Worm (Caenorhabditis elegans): ENCODE data around the gene ard-1.

Gene ard-1

DNA sequence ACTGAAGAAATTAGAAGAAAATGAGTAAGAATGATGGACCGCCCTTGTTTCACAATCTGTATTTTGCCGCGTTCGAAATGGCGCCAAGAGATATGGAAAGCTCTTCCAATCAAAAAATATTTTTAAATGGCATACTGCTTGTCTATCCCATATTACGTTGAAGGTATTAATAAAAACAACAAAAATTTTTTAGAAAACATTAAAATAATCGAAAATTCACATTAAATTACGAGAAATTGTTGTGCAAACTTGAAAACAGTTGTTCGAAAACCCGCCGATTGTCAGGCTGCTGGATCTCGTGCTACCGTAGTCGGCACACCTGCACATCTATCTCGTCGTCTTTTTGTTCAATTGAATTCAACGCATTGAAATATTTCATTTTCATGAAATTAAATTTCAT, 47.5 kb upstream of the ard-1 start, which contains the start of gene klc-1:
klc-1 (plus strand) TSS at position 127 of the 400 bp plus-strand sequence.
- TF ChIP-seq ama-1 (optimal IDR thresholded peaks at IDR 0.05) (no peak), elt-1 (tag; optimal IDR thresholded peaks at IDR 0.05) (no peak), hmg-11 (tag; optimal IDR thresholded peaks at IDR 0.05) (no peak), fkh-2 (tag; optimal IDR thresholded peaks at IDR 0.05) (no peak), mdl-1 (tag; optimal IDR thresholded peaks at IDR 0.05) (no peak), pqm-1 (tag; optimal IDR thresholded peaks at IDR 0.05) (no peak), mml-1 (tag; optimal IDR thresholded peaks at IDR 0.05) (no peak), nhr-237 (tag; optimal IDR thresholded peaks at IDR 0.05) (no peak), R02D3.7 (tag; optimal IDR thresholded peaks at IDR 0.05) (no peak), nhr-67 (tag; optimal IDR thresholded peaks at IDR 0.05) (no peak), nhr-28 (tag; optimal IDR thresholded peaks at IDR 0.05) (no peak), egl-27 (tag; optimal IDR thresholded peaks at IDR 0.05) (no peak), ZK546.5 (tag; optimal IDR thresholded peaks at IDR 0.05) (no peak)

DNA sequence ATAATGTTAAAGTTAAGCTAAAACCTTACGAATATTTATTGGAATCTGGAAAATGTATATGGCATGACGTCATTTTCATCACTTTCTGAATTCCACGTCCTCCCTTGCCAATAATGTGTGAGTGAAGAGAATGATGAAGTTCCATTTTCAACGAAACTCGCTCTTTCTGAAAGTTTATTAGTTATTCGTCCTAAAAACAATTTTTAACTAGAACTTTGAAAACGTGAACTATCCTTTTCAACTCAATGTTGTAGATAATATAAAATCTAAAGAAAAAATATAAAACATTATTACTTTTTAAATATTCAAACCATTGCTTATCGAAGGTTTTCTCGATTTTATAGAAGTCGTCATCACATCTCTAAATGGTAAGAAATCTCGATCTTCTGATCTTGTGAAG, 41.6 kb upstream of the ard-1 start, which contains the start of gene M7.7:
M7.7 (plus strand) TSS at position 301 of the 400 bp plus-strand sequence.
- TF ChIP-seq nhr-23 (tag; optimal IDR thresholded peaks at IDR 0.05) (no peak), jun-1 (tag; optimal IDR thresholded peaks at IDR 0.05) (no peak), nhr-43 (tag; optimal IDR thresholded peaks at IDR 0.05; ENCODE audit: poor library complexity, severe bottlenecking) (no peak)

- TF ChIP-seq mdl-1 (tag; optimal IDR thresholded peaks at IDR 0.05) (no peak), nhr-67 (tag; optimal IDR thresholded peaks at IDR 0.05) (no peak), unc-62 (GFP tag; optimal IDR thresholded peaks at IDR 0.05) (peak; percentile 69), egl-27 (tag; optimal IDR thresholded peaks at IDR 0.05) (peak; percentile 1), eor-1 (tag; optimal IDR thresholded peaks at IDR 0.05) (no peak), ceh-16 (tag; optimal IDR thresholded peaks at IDR 0.05) (no peak), ceh-82 (tag; optimal IDR thresholded peaks at IDR 0.05) (no peak), ceh-28 (tag; optimal IDR thresholded peaks at IDR 0.05) (peak; percentile 19), tbx-2 (tag; optimal IDR thresholded peaks at IDR 0.05) (no peak), ZK546.5 (tag; optimal IDR thresholded peaks at IDR 0.05) (no peak), nhr-28 (tag; optimal IDR thresholded peaks at IDR 0.05) (no peak), nhr-23 (tag; optimal IDR thresholded peaks at IDR 0.05) (peak; percentile 88), ztf-4 (tag; optimal IDR thresholded peaks at IDR 0.05) (no peak), ceh-9 (tag; optimal IDR thresholded peaks at IDR 0.05) (no peak), nhr-237 (tag; optimal IDR thresholded peaks at IDR 0.05) (no peak), sea-2 (GFP tag; optimal IDR thresholded peaks at IDR 0.05) (no peak), aly-2 (tag; optimal IDR thresholded peaks at IDR 0.05) (no peak), daf-12 (tag; optimal IDR thresholded peaks at IDR 0.05) (no peak), nhr-43 (tag; optimal IDR thresholded peaks at IDR 0.05; ENCODE audit: poor library complexity, severe bottlenecking) (peak; percentile 0), fkh-10 (GFP tag; optimal IDR thresholded peaks at IDR 0.05) (no peak), lin-15B (tag; optimal IDR thresholded peaks at IDR 0.05) (no peak), ama-1 (optimal IDR thresholded peaks at IDR 0.05) (no peak), nhr-76 (tag; optimal IDR thresholded peaks at IDR 0.05) (no peak), elt-3 (tag; optimal IDR thresholded peaks at IDR 0.05) (peak in 1 of 3 experiments; percentile 57), pqm-1 (tag; optimal IDR thresholded peaks at IDR 0.05) (no peak), elt-2 (tag; optimal IDR thresholded peaks at IDR 0.05) (no peak), nhr-11 (tag; optimal IDR thresholded peaks at IDR 0.05) (no peak), lsy-12 (tag; optimal IDR thresholded peaks at IDR 0.05) (no peak), skn-1 (tag; optimal IDR thresholded peaks at IDR 0.05) (no peak), mml-1 (tag; optimal IDR thresholded peaks at IDR 0.05) (no peak), jun-1 (tag; optimal IDR thresholded peaks at IDR 0.05) (no peak)
Measured at ce11 chrIV:11092502-11093080, 38.5 kb upstream of the ard-1 start, which contains the start of gene bcc-1. Gene bcc-1, minus strand, starts transcription at chrIV:11092552.

DNA sequence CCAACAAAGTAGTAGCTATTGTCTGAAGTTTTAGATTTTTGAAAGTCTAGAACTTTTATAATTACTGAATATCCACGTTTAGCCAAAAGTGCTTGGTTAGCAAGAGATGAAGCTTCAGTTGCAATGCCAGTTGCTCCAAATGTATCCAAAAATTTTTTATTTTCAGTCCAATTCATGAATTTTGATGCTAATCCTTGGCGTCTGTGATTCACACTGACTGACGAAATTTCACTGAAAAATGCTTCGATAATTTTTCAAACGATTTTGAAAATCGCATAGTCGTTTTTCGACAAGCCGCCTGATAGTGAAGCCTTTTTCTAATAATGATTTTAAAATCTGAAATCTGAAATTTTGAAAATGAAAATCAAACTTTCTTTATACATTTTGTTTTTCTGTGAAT, 37.0 kb upstream of the ard-1 start:
- no peak for TF ChIP-seq zag-1 (tag; optimal IDR thresholded peaks at IDR 0.05)
- TF ChIP-seq fkh-2 (tag; optimal IDR thresholded peaks at IDR 0.05), result no peak
- no peak for TF ChIP-seq nhr-76 (tag; optimal IDR thresholded peaks at IDR 0.05)
- no peak for TF ChIP-seq eor-1 (tag; optimal IDR thresholded peaks at IDR 0.05)
- TF ChIP-seq mml-1 (tag; optimal IDR thresholded peaks at IDR 0.05), result no peak
- no peak for TF ChIP-seq ceh-16 (tag; optimal IDR thresholded peaks at IDR 0.05)
- TF ChIP-seq nhr-25 (tag; optimal IDR thresholded peaks at IDR 0.05), result no peak
- no peak for TF ChIP-seq sea-2 (GFP tag; optimal IDR thresholded peaks at IDR 0.05)

Data from whole organism, L3 larva.